Fruit fly (Drosophila melanogaster) whole organism, embryonic: ENCODE results near the gene Aprt.
A peak's percentile ranks its signal among the peaks of the same experiment; 100 is the strongest.

Experiments used
- Atf3 ChIP-seq: fragments of 200-800 bp; sonication (Bioruptor generic); optimal IDR thresholded peaks from 3 replicates; lab custom pipeline; 2016; ENCODE audit warnings: missing biosample characterization, missing genetic modification characterization
- Blimp-1 ChIP-seq: fragments of 200-800 bp; sonication (Bioruptor generic); optimal IDR thresholded peaks from 3 replicates; lab custom pipeline; 2018; ENCODE audit warnings: missing biosample characterization, missing genetic modification characterization, mild to moderate bottlenecking, moderate library complexity, missing genetic modification reagents
- CG11560 ChIP-seq: fragments of 200-800 bp; sonication (Bioruptor generic); IDR thresholded peaks from 3 replicates; pipeline ENCODE4 v1.3.6; 2022; ENCODE audit warnings: missing biosample characterization, missing genetic modification characterization
- CG11696 ChIP-seq: fragments of 200-800 bp; sonication (Bioruptor generic); IDR thresholded peaks from 2 replicates; pipeline ENCODE4 v1.3.6; 2022; ENCODE audit warnings: missing biosample characterization, missing genetic modification characterization
- CG14050 ChIP-seq: fragments of 200-800 bp; sonication (Bioruptor generic); IDR thresholded peaks from 3 replicates; pipeline ENCODE4 v1.3.6; 2022; ENCODE audit warnings: missing biosample characterization, missing genetic modification characterization
- CG14965 ChIP-seq: fragments of 200-800 bp; sonication (Bioruptor generic); optimal IDR thresholded peaks from 2 replicates; lab custom pipeline; 2016; ENCODE audit warnings: missing biosample characterization, missing genetic modification characterization, borderline replicate concordance
- CG1529 ChIP-seq: fragments of 200-800 bp; sonication (Bioruptor generic); optimal IDR thresholded peaks from 3 replicates; lab custom pipeline; 2018; ENCODE audit warnings: missing biosample characterization, missing genetic modification characterization
- CG16815 ChIP-seq: fragments of 200-800 bp; sonication (Bioruptor generic); optimal IDR thresholded peaks from 3 replicates; lab custom pipeline; 2017; ENCODE audit warnings: missing biosample characterization, mild to moderate bottlenecking, missing genetic modification characterization
- CG2120 ChIP-seq: fragments of 200-800 bp; sonication (Bioruptor generic); optimal IDR thresholded peaks from 3 replicates; lab custom pipeline; 2016; ENCODE audit warnings: missing biosample characterization, missing genetic modification characterization
- CG2199 ChIP-seq: fragments of 200-800 bp; sonication (Bioruptor generic); IDR thresholded peaks from 3 replicates; pipeline ENCODE4 v1.3.6; 2022; ENCODE audit warnings: missing biosample characterization, missing genetic modification characterization
- CG32532 ChIP-seq: fragments of 200-800 bp; sonication (Bioruptor generic); IDR thresholded peaks from 2 replicates; pipeline ENCODE4 v1.3.6; 2022; ENCODE audit warnings: missing biosample characterization, missing genetic modification characterization
- CG6175 ChIP-seq: fragments of 200-800 bp; sonication (Bioruptor generic); IDR thresholded peaks from 3 replicates; pipeline ENCODE4 v1.3.6; 2022; ENCODE audit warnings: missing biosample characterization, missing genetic modification characterization
- CG6254 ChIP-seq: fragments of 200-800 bp; sonication (Bioruptor generic); optimal IDR thresholded peaks from 3 replicates; lab custom pipeline; 2017; ENCODE audit warnings: mild to moderate bottlenecking, missing biosample characterization, missing genetic modification reagents, missing genetic modification characterization
- CG7745 ChIP-seq: fragments of 200-800 bp; sonication (Bioruptor generic); optimal IDR thresholded peaks from 2 replicates; lab custom pipeline; 2018; ENCODE audit warnings: missing biosample characterization, mild to moderate bottlenecking, missing genetic modification characterization, moderate library complexity
- CG7839 ChIP-seq: fragments of 200-800 bp; sonication (Bioruptor generic); optimal IDR thresholded peaks from 3 replicates; lab custom pipeline; 2018; ENCODE audit warnings: missing biosample characterization, mild to moderate bottlenecking, missing genetic modification characterization, moderate library complexity
- CkIIα-i1 ChIP-seq: fragments of 200-800 bp; sonication (Bioruptor generic); IDR thresholded peaks from 2 replicates; pipeline ENCODE4 v1.3.6; 2022; ENCODE audit warnings: missing biosample characterization, missing genetic modification characterization
- CrebB ChIP-seq: fragments of 200-800 bp; sonication (Bioruptor generic); optimal IDR thresholded peaks from 3 replicates; lab custom pipeline; 2018; ENCODE audit warnings: missing biosample characterization, mild to moderate bottlenecking, missing genetic modification characterization
- Dad ChIP-seq: fragments of 200-800 bp; sonication (Bioruptor generic); optimal IDR thresholded peaks from 3 replicates; lab custom pipeline; 2016; ENCODE audit warnings: missing biosample characterization, missing genetic modification characterization
- Dbx ChIP-seq: fragments of 200-800 bp; sonication (Bioruptor generic); IDR thresholded peaks from 3 replicates; pipeline ENCODE4 v1.3.6; 2022; ENCODE audit warnings: missing biosample characterization, missing genetic modification characterization
- Dip3 ChIP-seq: fragments of 200-800 bp; sonication (Bioruptor generic); optimal IDR thresholded peaks from 3 replicates; lab custom pipeline; 2016; ENCODE audit warnings: missing biosample characterization, missing genetic modification characterization
- ERR ChIP-seq: fragments of 200-800 bp; sonication (Bioruptor generic); optimal IDR thresholded peaks from 2 replicates; lab custom pipeline; 2016; ENCODE audit warnings: missing biosample characterization, missing genetic modification characterization
- Fer3 ChIP-seq: fragments of 200-800 bp; sonication (Bioruptor generic); optimal IDR thresholded peaks from 2 replicates; lab custom pipeline; 2018; ENCODE audit warnings: missing biosample characterization, mild to moderate bottlenecking, missing genetic modification characterization, moderate library complexity
- H15 ChIP-seq: fragments of 200-800 bp; sonication (Bioruptor generic); IDR thresholded peaks from 3 replicates; pipeline ENCODE4 v1.3.6; 2022; ENCODE audit warnings: missing biosample characterization, missing genetic modification characterization
- HmgZ ChIP-seq: fragments of 200-800 bp; sonication (Bioruptor generic); optimal IDR thresholded peaks from 2 replicates; lab custom pipeline; 2018; ENCODE audit warnings: missing biosample characterization, mild to moderate bottlenecking, missing genetic modification characterization
- Xrp1 ChIP-seq: fragments of 200-800 bp; sonication (Bioruptor generic); IDR thresholded peaks from 2 replicates; pipeline ENCODE4 v1.3.6; 2022; ENCODE audit warnings: missing biosample characterization, missing genetic modification characterization
- ase ChIP-seq: fragments of 200-800 bp; sonication (Bioruptor generic); IDR thresholded peaks from 3 replicates; pipeline ENCODE4 v1.3.6; 2022; ENCODE audit warnings: missing biosample characterization, missing genetic modification characterization
- bab2 ChIP-seq: fragments of 200-800 bp; sonication (Bioruptor generic); optimal IDR thresholded peaks from 2 replicates; lab custom pipeline; 2016; ENCODE audit warnings: missing biosample characterization, missing genetic modification characterization
- dati ChIP-seq: fragments of 200-800 bp; sonication (Bioruptor generic); IDR thresholded peaks from 2 replicates; pipeline ENCODE4 v1.3.6; 2022; ENCODE audit warnings: missing biosample characterization, missing genetic modification characterization
- eve ChIP-seq, 2 experiments: fragments of >200 bp; optimal IDR thresholded peaks; 2 replicates each; lab custom pipeline; 2017; ENCODE audit warnings: missing biosample characterization in 2 of 2, missing genetic modification characterization in 2 of 2
- eyg ChIP-seq: fragments of 200-800 bp; sonication (Bioruptor generic); optimal IDR thresholded peaks from 3 replicates; lab custom pipeline; 2016; ENCODE audit warnings: missing biosample characterization, missing genetic modification characterization
- fd64A ChIP-seq: fragments of 200-800 bp; sonication (Bioruptor generic); optimal IDR thresholded peaks from 3 replicates; lab custom pipeline; 2018; ENCODE audit warnings: missing biosample characterization, mild to moderate bottlenecking, missing genetic modification characterization
- insv ChIP-seq, 2 experiments: fragments of 200-800 bp; sonication (Bioruptor generic); optimal IDR thresholded peaks; 3 replicates each; lab custom pipeline; 2016 to 2018; ENCODE audit warnings: missing biosample characterization in 2 of 2, missing genetic modification characterization in 2 of 2
- lilli ChIP-seq: fragments of 200-800 bp; sonication (Bioruptor generic); optimal IDR thresholded peaks from 3 replicates; lab custom pipeline; 2016; ENCODE audit warnings: missing biosample characterization, missing genetic modification characterization
- nerfin-2 ChIP-seq: fragments of 200-800 bp; sonication (Bioruptor generic); IDR thresholded peaks from 2 replicates; pipeline ENCODE4 v1.3.6; 2022; ENCODE audit warnings: missing biosample characterization, missing genetic modification characterization; ENCODE audit not compliant: partially characterized antibody
- otp ChIP-seq: fragments of 200-800 bp; sonication (Bioruptor generic); IDR thresholded peaks from 3 replicates; pipeline ENCODE4, ENCODE4 v1.3.6; 2022; ENCODE audit warnings: missing biosample characterization, missing genetic modification characterization
- pho ChIP-seq: fragments of 200-800 bp; sonication (Bioruptor generic); optimal IDR thresholded peaks from 2 replicates; lab custom pipeline; 2016; ENCODE audit warnings: missing biosample characterization, missing genetic modification characterization
- phol ChIP-seq: fragments of 200-800 bp; sonication (Bioruptor generic); optimal IDR thresholded peaks from 3 replicates; lab custom pipeline; 2018; ENCODE audit warnings: missing biosample characterization, mild to moderate bottlenecking, missing genetic modification characterization, moderate library complexity
- prd ChIP-seq, 3 experiments: fragments of >200 bp in 2 of 3; fragments of 200-800 bp in 1 of 3; sonication (Bioruptor generic) in 1 of 3; optimal IDR thresholded peaks in 2 of 3; IDR thresholded peaks in 1 of 3; 2 replicates in 2 of 3; 3 replicates in 1 of 3; pipeline versions ENCODE4 v1.3.6 to Lab custom; 2017 to 2022; ENCODE audit warnings: missing biosample characterization in 1 of 3, missing genetic modification characterization in 1 of 3
- ranshi ChIP-seq: fragments of 200-800 bp; sonication (Bioruptor generic); IDR thresholded peaks from 2 replicates; pipeline ENCODE4 v1.3.6; 2022; ENCODE audit warnings: missing biosample characterization, missing genetic modification characterization
- run ChIP-seq: fragments of 200-800 bp; sonication (Bioruptor generic); optimal IDR thresholded peaks from 3 replicates; lab custom pipeline; 2018; ENCODE audit warnings: missing biosample characterization, mild to moderate bottlenecking, missing genetic modification characterization
- shn ChIP-seq: fragments of 200-800 bp; sonication (Bioruptor generic); optimal IDR thresholded peaks from 3 replicates; lab custom pipeline; 2016; ENCODE audit warnings: missing biosample characterization, missing genetic modification characterization
- slp2 ChIP-seq: fragments of 200-800 bp; sonication (Bioruptor generic); optimal IDR thresholded peaks from 2 replicates; lab custom pipeline; 2016; ENCODE audit warnings: missing biosample characterization, missing genetic modification characterization
- sug ChIP-seq: fragments of 200-800 bp; optimal IDR thresholded peaks from 2 replicates; lab custom pipeline; 2019; ENCODE audit warnings: missing biosample characterization, mild to moderate bottlenecking, missing genetic modification characterization, moderate library complexity
- tll ChIP-seq, 2 experiments: fragments of 200-800 bp in 1 of 2; fragments of >200 bp in 1 of 2; sonication (Bioruptor generic) in 1 of 2; optimal IDR thresholded peaks; 2 replicates each; lab custom pipeline; 2017 to 2019; ENCODE audit warnings: missing biosample characterization in 2 of 2, missing genetic modification characterization in 2 of 2, mild to moderate bottlenecking in 1 of 2, moderate library complexity in 1 of 2
- toy ChIP-seq: fragments of 200-800 bp; sonication (Bioruptor generic); IDR thresholded peaks from 2 replicates; pipeline ENCODE4 v1.3.6; 2022; ENCODE audit warnings: missing biosample characterization, missing genetic modification characterization
- tup ChIP-seq: fragments of 200-800 bp; sonication (Bioruptor generic); optimal IDR thresholded peaks from 2 replicates; lab custom pipeline; 2016; ENCODE audit warnings: missing biosample characterization, mild to moderate bottlenecking, missing genetic modification characterization, moderate library complexity
- unc-4 ChIP-seq: fragments of 200-800 bp; sonication (Bioruptor generic); IDR thresholded peaks from 2 replicates; pipeline ENCODE4 v1.3.6; 2022; ENCODE audit warnings: missing biosample characterization, missing genetic modification characterization; ENCODE audit not compliant: partially characterized antibody
- z ChIP-seq: fragments of 200-800 bp; sonication (Bioruptor generic); IDR thresholded peaks from 3 replicates; pipeline ENCODE4 v1.3.6; 2022; ENCODE audit warnings: missing biosample characterization, missing genetic modification characterization
- zf30C ChIP-seq: fragments of 200-800 bp; sonication (Bioruptor generic); optimal IDR thresholded peaks from 3 replicates; lab custom pipeline; 2018; ENCODE audit warnings: missing biosample characterization, mild to moderate bottlenecking, missing genetic modification characterization

Aprt gene

DNA sequence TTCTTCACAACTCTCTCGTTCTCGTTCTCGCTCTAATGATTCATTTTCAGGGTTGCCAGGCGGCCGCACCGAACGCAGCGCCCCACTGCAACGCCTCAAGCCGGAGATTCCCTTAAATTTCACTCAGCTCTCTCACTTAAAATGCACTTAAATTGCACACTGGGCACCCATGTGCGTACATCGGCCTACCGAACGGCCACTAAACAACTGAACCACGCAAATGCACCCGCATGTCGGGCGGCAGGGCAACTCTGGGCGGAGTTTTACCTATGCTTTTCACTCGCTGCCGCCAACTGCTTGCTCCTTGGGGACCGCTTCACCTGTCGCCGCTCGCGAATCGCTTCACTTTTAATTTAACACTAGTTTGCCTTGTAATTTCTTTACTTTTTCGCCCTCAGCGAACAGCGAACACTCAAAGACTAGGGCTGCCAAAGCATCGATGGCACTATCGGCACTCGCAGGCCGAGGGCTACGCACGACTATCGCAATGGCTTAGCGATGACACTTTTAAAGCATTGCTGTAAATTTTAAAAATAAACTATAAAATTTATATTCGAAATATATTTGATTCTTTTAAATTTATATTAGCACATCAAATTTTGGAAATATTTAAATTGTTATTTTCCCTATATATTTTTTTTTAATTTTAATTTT lies 22.9 kb downstream of the Aprt start, which contains the start of gene Rap1 (continued):
- TF ChIP-seq otp (GFP tag; lab: Robert Waterston, UW) = no peak
- no peak for TF ChIP-seq CrebB (tag; lab: Kevin White, UChicago)
- peak; percentile 69 for TF ChIP-seq CG2120 (GFP tag; lab: Kevin White, UChicago)
- peak; percentile 10; the same call in 1 of the 2 replicates for TF ChIP-seq CG11696
- TF ChIP-seq CG1529 (GFP tag; lab: Kevin White, UChicago) = no peak
- peak; percentile 50 for TF ChIP-seq Blimp-1 (GFP tag; lab: Kevin White, UChicago)
- TF ChIP-seq CkIIα-i1 (GFP tag; lab: Robert Waterston, UW) = no peak
- TF ChIP-seq zf30C = no peak
- TF ChIP-seq Dip3 (GFP tag; lab: Kevin White, UChicago) = peak; percentile 57
- TF ChIP-seq fd64A (GFP tag; lab: Kevin White, UChicago) = no peak
- peak; percentile 39 for TF ChIP-seq Dad
- peak; percentile 34 for TF ChIP-seq eyg
- TF ChIP-seq CG7839 (tag; lab: Kevin White, UChicago) = peak; percentile 49
- TF ChIP-seq ERR (GFP tag; lab: Kevin White, UChicago) = peak; percentile 35
- no peak for TF ChIP-seq z (GFP tag; lab: Robert Waterston, UW)
- peak; percentile 68 for TF ChIP-seq phol (tag; lab: Kevin White, UChicago)
- TF ChIP-seq CG32532 (GFP tag; lab: Robert Waterston, UW) = peak; percentile 89
- TF ChIP-seq bab2 = peak; percentile 42
- TF ChIP-seq Dbx (GFP tag; lab: Robert Waterston, UW) = peak; percentile 90
- TF ChIP-seq CG2199 (GFP tag; lab: Robert Waterston, UW) = no peak
- peak; percentile 82; the same call in 2 of the 3 replicates for TF ChIP-seq H15 (GFP tag; lab: Robert Waterston, UW)
- no peak for TF ChIP-seq prd (optimal IDR thresholded peaks at IDR 0.05; lab: Kevin White, UChicago)
- peak; percentile 90 for TF ChIP-seq prd (GFP tag; IDR thresholded peaks at IDR 0.05; lab: Robert Waterston, UW)
- peak; percentile 81 for TF ChIP-seq nerfin-2 (GFP tag; lab: Robert Waterston, UW)
- TF ChIP-seq ranshi (GFP tag; lab: Robert Waterston, UW) = peak; percentile 76
- 0 out of 2 replicates have a peak, but pooled peaks have one; percentile 2 for TF ChIP-seq dati (GFP tag; lab: Robert Waterston, UW)
- peak; percentile 91 for TF ChIP-seq unc-4 (GFP tag; lab: Robert Waterston, UW)
- TF ChIP-seq toy (GFP tag; lab: Robert Waterston, UW) = no peak
- TF ChIP-seq insv (GFP tag; optimal IDR thresholded peaks at IDR 0.05; lab: Kevin White, UChicago) = no peak
- TF ChIP-seq eve (GFP tag; optimal IDR thresholded peaks at IDR 0.05; lab: Kevin White, UChicago) = no peak
- no peak for TF ChIP-seq CG7745 (tag; lab: Kevin White, UChicago)
- peak; percentile 18 for TF ChIP-seq CG16815 (GFP tag; lab: Kevin White, UChicago)
- peak; percentile 43 for TF ChIP-seq shn (GFP tag; lab: Kevin White, UChicago)
- no peak for TF ChIP-seq run (tag; lab: Kevin White, UChicago)
- TF ChIP-seq Fer3 (tag; lab: Kevin White, UChicago) = peak; percentile 65
- peak; percentile 28; the same call in 2 of the 3 replicates for TF ChIP-seq CG14050
- 0 out of 3 replicates have a peak, but pooled peaks have one; percentile 37 for TF ChIP-seq CG11560 (tag; lab: Robert Waterston, UW)
- TF ChIP-seq CG6175 (GFP tag; lab: Robert Waterston, UW) = peak; percentile 42; the same call in 1 of the 3 replicates
- TF ChIP-seq lilli (GFP tag; lab: Kevin White, UChicago) = peak; percentile 67
- peak; percentile 39 for TF ChIP-seq Atf3 (GFP tag; lab: Kevin White, UChicago)
- TF ChIP-seq pho = peak; percentile 62
- TF ChIP-seq HmgZ (tag; lab: Kevin White, UChicago) = peak; percentile 15
- TF ChIP-seq sug (tag; lab: Kevin White, UChicago) = peak; percentile 48
- TF ChIP-seq slp2 (GFP tag; lab: Kevin White, UChicago) = peak; percentile 54
- peak; percentile 62; the same call in 2 of the 3 replicates for TF ChIP-seq ase (GFP tag; lab: Robert Waterston, UW)
- TF ChIP-seq CG6254 (GFP tag; lab: Kevin White, UChicago) = peak; percentile 5
- TF ChIP-seq CG14965 (GFP tag; lab: Kevin White, UChicago) = no peak
- no peak for TF ChIP-seq tup (GFP tag; lab: Kevin White, UChicago)
- peak; percentile 69 for TF ChIP-seq Xrp1 (GFP tag; lab: Robert Waterston, UW)
- no peak for TF ChIP-seq tll (GFP tag; optimal IDR thresholded peaks at IDR 0.05; lab: Kevin White, UChicago)
